Worm (Caenorhabditis elegans) whole organism, midembryonic: Measurements from ENCODE around the gene sru-44.
"Not testable (repeated sequence)": the region's sequence is repeated elsewhere in the genome, so short reads cannot be mapped to it uniquely, and the experiment has no call there.

Experiments used
- T22C8.4 ChIP-seq: fragments of 200-800 bp; sonication (Bioruptor generic); IDR thresholded peaks from 2 replicates; pipeline ENCODE4 v1.3.6; 2022; ENCODE audit warnings: missing genetic modification characterization, missing compliant biosample characterization
- cog-1 ChIP-seq: sonication (generic microtip); optimal IDR thresholded peaks from 2 replicates; lab custom pipeline; 2016; ENCODE audit warnings: missing genetic modification characterization, missing compliant biosample characterization
- flt-1 ChIP-seq: fragments of 200-800 bp; sonication (Bioruptor generic); IDR thresholded peaks from 2 replicates; pipeline ENCODE4 v1.3.6; 2022; ENCODE audit warnings: missing genetic modification characterization, missing compliant biosample characterization
- klf-2 ChIP-seq: fragments of 200-800 bp; sonication (Bioruptor generic); conservative IDR thresholded peaks from 2 replicates; pipeline ENCODE4 v1.3.6; 2022; ENCODE audit warnings: missing genetic modification reagents, missing genetic modification characterization, missing compliant biosample characterization
- med-1 ChIP-seq: sonication (generic microtip); optimal IDR thresholded peaks from 2 replicates; lab custom pipeline; 2017; ENCODE audit warnings: missing genetic modification characterization, mild to moderate bottlenecking, missing compliant biosample characterization, antibody characterized with exemption, missing genetic modification reagents; ENCODE audit not compliant: insufficient read depth
- ref-1 ChIP-seq: fragments of 200-800 bp; sonication (Bioruptor generic); conservative IDR thresholded peaks from 2 replicates; pipeline ENCODE4 v1.3.6; 2022; ENCODE audit warnings: missing genetic modification reagents, missing genetic modification characterization, missing compliant biosample characterization
- tab-1 ChIP-seq: fragments of 200-800 bp; sonication (Bioruptor generic); IDR thresholded peaks from 2 replicates; pipeline ENCODE4 v1.3.6; 2022; ENCODE audit warnings: missing genetic modification characterization, missing compliant biosample characterization
- ztf-23 ChIP-seq: fragments of 200-800 bp; sonication (Bioruptor generic); IDR thresholded peaks from 2 replicates; pipeline ENCODE4 v1.3.6; 2022; ENCODE audit warnings: missing genetic modification reagents, missing genetic modification characterization, missing compliant biosample characterization
- ztf-29 ChIP-seq: fragments of 200-800 bp; sonication (Bioruptor generic); IDR thresholded peaks from 2 replicates; pipeline ENCODE4 v1.3.6; 2022; ENCODE audit warnings: missing genetic modification reagents, missing genetic modification characterization, missing compliant biosample characterization

The sru-44 gene

ce11 chrV:16467840-16468239 is at the start of gene sru-44:
sru-44 (minus strand) TSS chrV:16467940.
- TF ChIP-seq tab-1 (GFP tag; lab: Robert Waterston, UW) = no peak
- no peak for TF ChIP-seq klf-2
- no peak for TF ChIP-seq flt-1 (GFP tag; lab: Robert Waterston, UW)
- TF ChIP-seq med-1 (GFP tag; lab: Kevin White, UChicago) = no peak
- no peak for TF ChIP-seq cog-1 (tag; lab: Kevin White, UChicago)

- TF ChIP-seq flt-1 (GFP tag; lab: Robert Waterston, UW); med-1 (GFP tag; lab: Kevin White, UChicago); cog-1 (tag; lab: Kevin White, UChicago): not testable (repeated sequence)
These were observed 47.4 kb upstream of the sru-44 start, which contains the start of gene F36D3.5 for ce11 chrV:16515140-16515539. F36D3.5 (minus strand) TSS chrV:16515240.

- TF ChIP-seq klf-2 (no peak), flt-1 (GFP tag; lab: Robert Waterston, UW) (no peak), cog-1 (tag; lab: Kevin White, UChicago) (no peak), ref-1 (GFP tag; lab: Robert Waterston, UW) (no peak), ztf-23 (GFP tag; lab: Robert Waterston, UW) (no peak), tab-1 (GFP tag; lab: Robert Waterston, UW) (no peak)
These were observed 40.9 kb upstream of the sru-44 start, which contains the start of gene srr-3 for ce11 chrV:16508667-16509066. srr-3 (minus strand) TSS chrV:16508767.

ce11 chrV:16506650-16507049 is 38.9 kb upstream of the sru-44 start:
- TF ChIP-seq klf-2 (no peak), T22C8.4 (GFP tag; lab: Robert Waterston, UW) (no peak), ztf-29 (GFP tag; lab: Robert Waterston, UW) (no peak), tab-1 (GFP tag; lab: Robert Waterston, UW) (no peak), med-1 (GFP tag; lab: Kevin White, UChicago) (no peak), ztf-23 (GFP tag; lab: Robert Waterston, UW) (no peak), cog-1 (tag; lab: Kevin White, UChicago) (no peak), ref-1 (GFP tag; lab: Robert Waterston, UW) (no peak), flt-1 (GFP tag; lab: Robert Waterston, UW) (no peak)

- no peak for TF ChIP-seq ztf-23 (GFP tag; lab: Robert Waterston, UW)
- TF ChIP-seq klf-2 = no peak
- TF ChIP-seq T22C8.4 (GFP tag; lab: Robert Waterston, UW) = no peak
- TF ChIP-seq ref-1 (GFP tag; lab: Robert Waterston, UW) = no peak
- TF ChIP-seq ztf-29 (GFP tag; lab: Robert Waterston, UW) = no peak
- no peak for TF ChIP-seq med-1 (GFP tag; lab: Kevin White, UChicago)
- TF ChIP-seq cog-1 (tag; lab: Kevin White, UChicago) = no peak
- TF ChIP-seq flt-1 (GFP tag; lab: Robert Waterston, UW) = no peak
- TF ChIP-seq tab-1 (GFP tag; lab: Robert Waterston, UW) = no peak
These were observed 38.1 kb upstream of the sru-44 start, which contains the start of gene nhr-54 for ce11 chrV:16505828-16506227. nhr-54 (minus strand) TSS chrV:16505928.

ce11 chrV:16503164-16503563 is 35.4 kb upstream of the sru-44 start, which contains the start of gene F36D3.14:
F36D3.14 (minus strand) TSS chrV:16503264.
- TF ChIP-seq flt-1 (GFP tag; lab: Robert Waterston, UW) (no peak), ztf-23 (GFP tag; lab: Robert Waterston, UW) (no peak), med-1 (GFP tag; lab: Kevin White, UChicago) (no peak), klf-2 (no peak), T22C8.4 (GFP tag; lab: Robert Waterston, UW) (no peak), tab-1 (GFP tag; lab: Robert Waterston, UW) (no peak), cog-1 (tag; lab: Kevin White, UChicago) (no peak), ztf-29 (GFP tag; lab: Robert Waterston, UW) (no peak), ref-1 (GFP tag; lab: Robert Waterston, UW) (no peak)

ce11 chrV:16499006-16499405 is 31.3 kb upstream of the sru-44 start, which contains the start of gene F36D3.1:
F36D3.1 (plus strand) TSS chrV:16499352.
- no peak for TF ChIP-seq ref-1 (GFP tag; lab: Robert Waterston, UW)
- no peak for TF ChIP-seq cog-1 (tag; lab: Kevin White, UChicago)
- TF ChIP-seq T22C8.4 (GFP tag; lab: Robert Waterston, UW) = no peak
- no peak for TF ChIP-seq flt-1 (GFP tag; lab: Robert Waterston, UW)
- no peak for TF ChIP-seq klf-2
- TF ChIP-seq tab-1 (GFP tag; lab: Robert Waterston, UW) = no peak
- TF ChIP-seq med-1 (GFP tag; lab: Kevin White, UChicago) = no peak
- TF ChIP-seq ztf-23 (GFP tag; lab: Robert Waterston, UW) = no peak
- TF ChIP-seq ztf-29 (GFP tag; lab: Robert Waterston, UW) = no peak

- no peak for TF ChIP-seq ztf-23 (GFP tag; lab: Robert Waterston, UW)
- no peak for TF ChIP-seq T22C8.4 (GFP tag; lab: Robert Waterston, UW)
- TF ChIP-seq klf-2 = no peak
- no peak for TF ChIP-seq flt-1 (GFP tag; lab: Robert Waterston, UW)
- no peak for TF ChIP-seq med-1 (GFP tag; lab: Kevin White, UChicago)
- TF ChIP-seq ztf-29 (GFP tag; lab: Robert Waterston, UW) = no peak
- TF ChIP-seq cog-1 (tag; lab: Kevin White, UChicago) = no peak
- TF ChIP-seq ref-1 (GFP tag; lab: Robert Waterston, UW) = no peak
- TF ChIP-seq tab-1 (GFP tag; lab: Robert Waterston, UW) = no peak
These were observed 29.8 kb upstream of the sru-44 start, which contains the start of gene srh-136 for ce11 chrV:16497504-16497903. srh-136 (minus strand) TSS chrV:16497596.

- TF ChIP-seq ref-1 (GFP tag; lab: Robert Waterston, UW) = no peak
- no peak for TF ChIP-seq med-1 (GFP tag; lab: Kevin White, UChicago)
- no peak for TF ChIP-seq T22C8.4 (GFP tag; lab: Robert Waterston, UW)
These were observed 26.6 kb upstream of the sru-44 start, which contains the start of gene comt-2 for ce11 chrV:16494359-16494758. comt-2 (minus strand) TSS chrV:16494489.
